Worm (Caenorhabditis elegans) whole organism, L4/young adult: Measurements from ENCODE around the gene ceeh-2.

Experiments
- W03F9.2 ChIP-seq: fragments of 150-350 bp; optimal IDR thresholded peaks from 2 replicates; lab custom pipeline; 2014; ENCODE audit warnings: missing biosample characterization, missing genetic modification characterization
- him-1 ChIP-seq: sonication (generic microtip); optimal IDR thresholded peaks from 2 replicates; lab custom pipeline; 2016; ENCODE audit warnings: missing genotype, missing genetic modification reagents, missing genetic modification characterization, missing compliant biosample characterization

DNA sequence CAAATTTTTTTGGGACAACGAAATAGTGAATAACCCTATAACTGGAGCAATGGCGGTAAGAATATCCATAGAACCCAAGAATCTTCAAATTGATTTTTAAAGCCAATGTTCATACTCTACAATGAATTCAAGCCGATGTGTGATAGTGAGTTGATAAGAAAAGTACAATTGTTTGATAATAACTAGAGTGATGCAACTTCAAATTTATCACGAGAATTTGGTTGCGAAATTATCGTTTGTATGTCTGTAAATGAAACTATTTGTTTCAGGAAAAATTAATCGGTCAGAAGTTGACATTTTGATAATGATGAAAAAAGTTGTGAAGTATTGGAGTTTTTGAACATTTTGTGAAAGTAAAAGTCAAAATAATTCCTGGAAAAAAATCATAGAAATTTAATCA, 41.6 kb upstream of the ceeh-2 start:
- TF ChIP-seq W03F9.2 (tag; lab: Kevin White, UChicago) = no peak
- TF ChIP-seq him-1 (tag; lab: Kevin White, UChicago) = no peak
